Worm (Caenorhabditis elegans) whole organism, midembryonic: ENCODE data around the gene ugt-21.

Experiments used
- med-1 ChIP-seq: sonication (generic microtip); optimal IDR thresholded peaks from 2 replicates; lab custom pipeline; 2017; ENCODE audit warnings: missing genetic modification characterization, mild to moderate bottlenecking, missing compliant biosample characterization, antibody characterized with exemption, missing genetic modification reagents; ENCODE audit not compliant: insufficient read depth
- tab-1 ChIP-seq: fragments of 200-800 bp; sonication (Bioruptor generic); IDR thresholded peaks from 2 replicates; pipeline ENCODE4 v1.3.6; 2022; ENCODE audit warnings: missing genetic modification characterization, missing compliant biosample characterization
- ztf-23 ChIP-seq: fragments of 200-800 bp; sonication (Bioruptor generic); IDR thresholded peaks from 2 replicates; pipeline ENCODE4 v1.3.6; 2022; ENCODE audit warnings: missing genetic modification reagents, missing genetic modification characterization, missing compliant biosample characterization

ce11 chrIV:9529647-9530046 is 29.5 kb downstream of the ugt-21 start, which contains the start of gene elo-7:
- TF ChIP-seq ztf-23 (GFP tag; lab: Robert Waterston, UW) (no peak), med-1 (GFP tag; lab: Kevin White, UChicago) (no peak), tab-1 (GFP tag; lab: Robert Waterston, UW) (no peak)
